Worm (Caenorhabditis elegans): Measurements from ENCODE around the gene sup-36.

ce11 chrIV:6555388-6556330 is 45.8 kb upstream of the sup-36 start, which contains the start of gene paqr-1:
- TF ChIP-seq nhr-28 (tag; optimal IDR thresholded peaks at IDR 0.05) (no peak), ham-2 (GFP tag; optimal IDR thresholded peaks at IDR 0.05) (no peak), nhr-76 (tag; optimal IDR thresholded peaks at IDR 0.05) (no peak)
